Worm (Caenorhabditis elegans) whole organism, L1 larva: ENCODE data around the gene C06E4.5.

Experiments used
- nhr-90 ChIP-seq: sonication (generic microtip); optimal IDR thresholded peaks from 2 replicates; lab custom pipeline; 2016; ENCODE audit warnings: mild to moderate bottlenecking, missing genetic modification characterization, missing compliant biosample characterization; ENCODE audit not compliant: poor library complexity
- snpc-4 ChIP-seq: fragments of 150-350 bp; optimal IDR thresholded peaks from 2 replicates; lab custom pipeline; 2014; ENCODE audit warnings: missing biosample characterization, missing genetic modification characterization

DNA sequence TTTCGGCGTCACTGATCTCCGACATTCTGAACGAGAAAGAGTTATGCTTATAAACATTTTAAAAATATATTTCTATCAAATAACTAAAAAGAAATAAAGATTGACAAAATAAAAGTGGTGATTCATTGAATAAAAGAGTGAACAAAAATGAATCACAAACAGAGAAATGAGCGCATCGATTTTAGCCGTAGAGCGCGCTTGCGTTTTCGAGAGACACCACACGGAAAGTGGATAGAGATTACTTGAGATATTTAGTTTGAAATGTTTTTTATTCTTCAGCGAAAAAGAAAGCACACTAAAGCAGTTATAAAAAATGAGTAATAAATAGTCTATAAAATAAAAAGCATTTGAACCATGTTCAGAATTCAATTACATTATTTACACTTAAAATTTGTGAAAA is 24.6 kb upstream of the C06E4.5 start, which contains the start of gene cap-1:
- peak; percentile 31 for TF ChIP-seq nhr-90
- TF ChIP-seq snpc-4 = peak; percentile 46
